Worm (Caenorhabditis elegans): ENCODE data around the gene tomm-20.

tomm-20 gene

DNA sequence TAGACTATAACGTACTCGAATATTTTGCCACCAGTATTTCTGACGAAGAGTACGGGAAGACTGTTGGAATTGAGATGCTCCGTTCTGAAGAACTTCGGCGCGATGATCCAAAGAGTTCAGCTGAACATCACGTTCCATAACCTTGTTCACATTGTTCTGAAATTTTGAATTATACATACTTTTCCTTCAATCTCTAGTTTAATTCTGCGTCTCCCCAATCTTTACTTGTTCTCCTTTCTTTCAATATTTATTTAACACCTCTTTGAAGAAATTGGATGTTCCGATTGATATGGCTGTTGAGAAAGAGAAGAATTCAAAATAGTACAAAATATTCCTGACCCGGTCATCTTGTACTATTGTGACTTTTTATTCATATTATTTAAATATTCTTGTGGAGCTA lies 1.6 kb upstream of the tomm-20 start, which contains the start of gene F23H12.3:
F23H12.3 (plus strand) TSS at position 301 of the 400 bp plus-strand sequence.
- no peak for TF ChIP-seq nhr-71 (tag; optimal IDR thresholded peaks at IDR 0.05)
- no peak for TF ChIP-seq nhr-76 (tag; optimal IDR thresholded peaks at IDR 0.05)
- no peak for TF ChIP-seq dpl-1 (GFP tag; optimal IDR thresholded peaks at IDR 0.05)
- TF ChIP-seq snpc-4 (tag; optimal IDR thresholded peaks at IDR 0.05): no peak
- TF ChIP-seq ceh-8 (GFP tag; optimal IDR thresholded peaks at IDR 0.05): no peak
- no peak for TF ChIP-seq unc-62 (GFP tag; optimal IDR thresholded peaks at IDR 0.05)
- TF ChIP-seq nhr-11 (tag; optimal IDR thresholded peaks at IDR 0.05): no peak
- no peak for TF ChIP-seq egl-13 (tag; optimal IDR thresholded peaks at IDR 0.05)
- TF ChIP-seq zip-4 (GFP tag; optimal IDR thresholded peaks at IDR 0.05): no peak

DNA sequence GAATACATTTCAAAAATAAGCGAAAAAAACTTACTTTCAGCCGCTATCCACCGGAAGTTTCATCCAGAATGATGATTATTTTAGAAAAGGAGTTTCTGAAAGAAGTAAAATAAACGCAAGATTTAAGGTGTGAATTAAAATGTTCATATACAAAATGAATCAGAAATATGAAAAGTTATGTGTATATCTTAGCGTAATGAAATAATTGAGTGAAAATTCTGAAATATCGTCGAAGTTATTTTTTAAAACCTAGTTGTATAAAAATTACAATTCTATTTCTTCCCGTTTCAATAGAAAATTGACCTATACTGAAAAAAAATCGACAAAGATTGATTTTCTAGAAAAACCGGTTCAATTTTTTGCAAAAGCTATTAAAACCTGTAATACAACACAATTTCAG lies 5.4 kb downstream of the tomm-20 start, which contains the start of gene twk-13:
twk-13 (minus strand) TSS at position 101 of the 400 bp plus-strand sequence.
- TF ChIP-seq ceh-63 (GFP tag; optimal IDR thresholded peaks at IDR 0.05): no peak
- no peak for TF ChIP-seq swsn-7 (tag; optimal IDR thresholded peaks at IDR 0.05)
- TF ChIP-seq nhr-20 (tag; optimal IDR thresholded peaks at IDR 0.05): no peak
- no peak for TF ChIP-seq mep-1 (tag; optimal IDR thresholded peaks at IDR 0.05)
- no peak for TF ChIP-seq vab-15 (tag; optimal IDR thresholded peaks at IDR 0.05)
- TF ChIP-seq nhr-47 (tag; optimal IDR thresholded peaks at IDR 0.05): no peak
- TF ChIP-seq egl-27 (tag; optimal IDR thresholded peaks at IDR 0.05): no peak
- TF ChIP-seq lsy-2 (tag; optimal IDR thresholded peaks at IDR 0.05): no peak
- TF ChIP-seq pax-3 (tag; optimal IDR thresholded peaks at IDR 0.05): no peak
- TF ChIP-seq nhr-11 (tag; optimal IDR thresholded peaks at IDR 0.05): no peak
- TF ChIP-seq Y116A8C.19 (tag; optimal IDR thresholded peaks at IDR 0.05; ENCODE audit: borderline replicate concordance): no peak

DNA sequence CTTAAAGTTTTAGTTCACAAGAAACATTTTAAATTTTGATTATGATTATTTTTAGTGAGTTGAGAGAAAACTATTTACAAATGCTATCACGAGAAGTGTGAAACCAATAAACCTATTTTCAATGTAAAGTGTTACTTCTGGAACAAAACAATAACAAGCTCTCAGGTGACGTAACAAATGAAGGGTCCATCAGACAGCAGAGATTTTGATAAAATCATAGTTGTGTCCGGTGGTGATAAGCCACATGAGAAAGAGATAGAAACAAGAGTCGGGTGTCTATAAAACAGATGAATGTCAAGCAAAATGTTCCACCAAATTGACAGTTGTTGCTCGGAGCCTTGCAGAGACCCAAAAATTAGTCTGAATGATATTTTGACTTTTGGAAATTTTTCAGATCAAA lies 8.9 kb downstream of the tomm-20 start:
- TF ChIP-seq nhr-85 (tag) (no peak), nhr-71 (tag; optimal IDR thresholded peaks at IDR 0.05) (peak; percentile 57), isw-1 (GFP tag; IDR thresholded peaks at IDR 0.05) (no peak), egl-13 (tag; optimal IDR thresholded peaks at IDR 0.05) (no peak), zip-4 (GFP tag; optimal IDR thresholded peaks at IDR 0.05) (no peak), nhr-12 (tag; optimal IDR thresholded peaks at IDR 0.05) (no peak), lin-14 (GFP tag; optimal IDR thresholded peaks at IDR 0.05) (peak; percentile 62), F16B12.6 (tag; optimal IDR thresholded peaks at IDR 0.05) (no peak), ztf-11 (tag; optimal IDR thresholded peaks at IDR 0.05) (no peak), hlh-17 (GFP tag; optimal IDR thresholded peaks at IDR 0.05; ENCODE audit: borderline replicate concordance) (no peak), lin-35 (GFP tag; optimal IDR thresholded peaks at IDR 0.05) (no peak), mep-1 (tag; optimal IDR thresholded peaks at IDR 0.05) (no peak), lsy-2 (tag; optimal IDR thresholded peaks at IDR 0.05) (peak in 1 of 2 experiments; percentile 23), elt-3 (tag; optimal IDR thresholded peaks at IDR 0.05) (no peak), rnt-1 (tag; optimal IDR thresholded peaks at IDR 0.05) (peak; percentile 61), aly-2 (tag; optimal IDR thresholded peaks at IDR 0.05) (no peak), fos-1 (tag; optimal IDR thresholded peaks at IDR 0.05) (no peak), nhr-47 (tag; optimal IDR thresholded peaks at IDR 0.05) (no peak), nhr-90 (tag; optimal IDR thresholded peaks at IDR 0.05; ENCODE audit: poor library complexity) (no peak), ets-5 (GFP tag; IDR thresholded peaks at IDR 0.05) (no peak), unc-86 (tag; optimal IDR thresholded peaks at IDR 0.05) (no peak), jun-1 (tag; optimal IDR thresholded peaks at IDR 0.05) (no peak), nhr-19 (GFP tag; conservative IDR thresholded peaks at IDR 0.05) (0 out of 2 replicates have a peak, but pooled peaks have one; percentile 13), unc-130 (tag; optimal IDR thresholded peaks at IDR 0.05) (peak; percentile 2), pax-3 (tag; optimal IDR thresholded peaks at IDR 0.05) (no peak), snu-23 (GFP tag; optimal IDR thresholded peaks at IDR 0.05) (no peak), Y116A8C.19 (tag; optimal IDR thresholded peaks at IDR 0.05; ENCODE audit: borderline replicate concordance) (no peak), lir-3 (tag; optimal IDR thresholded peaks at IDR 0.05; ENCODE audit: poor library complexity) (no peak)

All from whole organism, L1 larva.